Fruit fly (Drosophila melanogaster) whole organism, embryonic: ENCODE data around the gene svr.

ENCODE experiments used
- Antp ChIP-seq: fragments of 200-800 bp; sonication (Bioruptor generic); optimal IDR thresholded peaks from 3 replicates; lab custom pipeline; 2016; ENCODE audit warnings: missing biosample characterization, missing genetic modification characterization
- BtbVII ChIP-seq: fragments of 200-800 bp; sonication (Bioruptor generic); optimal IDR thresholded peaks from 3 replicates; lab custom pipeline; 2017; ENCODE audit warnings: missing biosample characterization, mild to moderate bottlenecking, missing genetic modification characterization
- CG12155 ChIP-seq: fragments of 200-800 bp; sonication (Bioruptor generic); optimal IDR thresholded peaks from 3 replicates; lab custom pipeline; 2016; ENCODE audit warnings: missing biosample characterization, missing genetic modification characterization
- CG12659 ChIP-seq: fragments of 200-800 bp; sonication (Bioruptor generic); optimal IDR thresholded peaks from 3 replicates; lab custom pipeline; 2017; ENCODE audit warnings: mild to moderate bottlenecking, missing biosample characterization, missing genetic modification reagents, missing genetic modification characterization
- CG13624 ChIP-seq: fragments of 200-800 bp; sonication (Bioruptor generic); optimal IDR thresholded peaks from 2 replicates; lab custom pipeline; 2016; ENCODE audit warnings: missing biosample characterization, missing genetic modification characterization
- CG14860 ChIP-seq: fragments of 200-800 bp; sonication (Bioruptor generic); IDR thresholded peaks from 3 replicates; pipeline ENCODE4 v1.3.6; 2022; ENCODE audit warnings: missing biosample characterization, missing genetic modification characterization; ENCODE audit not compliant: partially characterized antibody
- CG15011 ChIP-seq: fragments of 200-800 bp; sonication (Bioruptor generic); optimal IDR thresholded peaks from 3 replicates; lab custom pipeline; 2018; ENCODE audit warnings: missing biosample characterization, mild to moderate bottlenecking, missing genetic modification characterization
- CG15601 ChIP-seq: fragments of 200-800 bp; sonication (Bioruptor generic); optimal IDR thresholded peaks from 3 replicates; lab custom pipeline; 2019; ENCODE audit warnings: missing biosample characterization, mild to moderate bottlenecking, missing genetic modification characterization, moderate library complexity
- CG1602 ChIP-seq: fragments of 200-800 bp; sonication (Bioruptor generic); optimal IDR thresholded peaks from 3 replicates; lab custom pipeline; 2016; ENCODE audit warnings: missing biosample characterization, missing genetic modification characterization
- CG17186 ChIP-seq: fragments of 200-800 bp; sonication (Bioruptor generic); optimal IDR thresholded peaks from 3 replicates; lab custom pipeline; 2017; ENCODE audit warnings: missing biosample characterization, missing genetic modification reagents, missing genetic modification characterization
- CG17328 ChIP-seq: fragments of 200-800 bp; sonication (Bioruptor generic); IDR thresholded peaks from 2 replicates; pipeline ENCODE4 v1.3.6; 2022; ENCODE audit warnings: missing biosample characterization, missing genetic modification characterization
- CG30403 ChIP-seq: fragments of 200-800 bp; sonication (Bioruptor generic); optimal IDR thresholded peaks from 3 replicates; lab custom pipeline; 2016; ENCODE audit warnings: missing biosample characterization, missing genetic modification characterization
- CG32772 ChIP-seq: fragments of 200-800 bp; sonication (Bioruptor generic); IDR thresholded peaks from 2 replicates; pipeline ENCODE4 v1.3.6; 2022; ENCODE audit warnings: missing biosample characterization, missing genetic modification characterization
- CG33213 ChIP-seq: fragments of 200-800 bp; sonication (Bioruptor generic); optimal IDR thresholded peaks from 3 replicates; lab custom pipeline; 2016; ENCODE audit warnings: missing biosample characterization, missing genetic modification characterization
- CG34224 ChIP-seq: fragments of 200-800 bp; sonication (Bioruptor generic); IDR thresholded peaks from 3 replicates; pipeline ENCODE4 v1.3.6; 2022; ENCODE audit warnings: missing biosample characterization, missing genetic modification characterization; ENCODE audit not compliant: partially characterized antibody
- CG34422 ChIP-seq: fragments of 200-800 bp; sonication (Bioruptor generic); IDR thresholded peaks from 3 replicates; pipeline ENCODE4 v1.3.6; 2022; ENCODE audit warnings: missing biosample characterization, missing genetic modification characterization
- CG3847 ChIP-seq: fragments of 200-800 bp; sonication (Bioruptor generic); IDR thresholded peaks from 2 replicates; pipeline ENCODE4 v1.3.6; 2022; ENCODE audit warnings: missing biosample characterization, missing genetic modification characterization
- CG4328 ChIP-seq: fragments of 200-800 bp; sonication (Bioruptor generic); optimal IDR thresholded peaks from 3 replicates; lab custom pipeline; 2017; ENCODE audit warnings: missing biosample characterization, missing genetic modification reagents, missing genetic modification characterization
- CG6765 ChIP-seq: fragments of 200-800 bp; sonication (Bioruptor generic); optimal IDR thresholded peaks from 3 replicates; lab custom pipeline; 2017; ENCODE audit warnings: missing biosample characterization, mild to moderate bottlenecking, missing genetic modification characterization
- Drgx ChIP-seq: fragments of 200-800 bp; sonication (Bioruptor generic); IDR thresholded peaks from 2 replicates; pipeline ENCODE4 v1.3.6; 2022; ENCODE audit warnings: missing biosample characterization, missing genetic modification characterization
- Fer1 ChIP-seq: fragments of 200-800 bp; sonication (Bioruptor generic); optimal IDR thresholded peaks from 2 replicates; lab custom pipeline; 2017; ENCODE audit warnings: missing biosample characterization, mild to moderate bottlenecking, missing genetic modification characterization
- Fer2 ChIP-seq: fragments of 200-800 bp; sonication (Bioruptor generic); optimal IDR thresholded peaks from 2 replicates; lab custom pipeline; 2018; ENCODE audit warnings: missing biosample characterization, mild to moderate bottlenecking, missing genetic modification characterization, moderate library complexity
- Lpt ChIP-seq: fragments of >200 bp; optimal IDR thresholded peaks from 2 replicates; lab custom pipeline; 2018; ENCODE audit warnings: missing biosample characterization, missing genetic modification characterization
- Myb ChIP-seq: fragments of 200-800 bp; sonication (Bioruptor generic); optimal IDR thresholded peaks from 2 replicates; lab custom pipeline; 2016; ENCODE audit warnings: missing biosample characterization, missing genetic modification characterization
- Nf-YC ChIP-seq: fragments of 200-800 bp; optimal IDR thresholded peaks from 3 replicates; lab custom pipeline; 2019; ENCODE audit warnings: missing biosample characterization, mild to moderate bottlenecking, missing genetic modification characterization, moderate library complexity
- Oaz ChIP-seq: fragments of 200-800 bp; sonication (Bioruptor generic); IDR thresholded peaks from 2 replicates; pipeline ENCODE4 v1.3.6; 2022; ENCODE audit warnings: missing biosample characterization, missing genetic modification characterization
- Oli ChIP-seq: fragments of 200-800 bp; sonication (Bioruptor generic); optimal IDR thresholded peaks from 2 replicates; lab custom pipeline; 2018; ENCODE audit warnings: missing biosample characterization, mild to moderate bottlenecking, missing genetic modification characterization, moderate library complexity
- Rfx ChIP-seq: fragments of 200-800 bp; sonication (Bioruptor generic); IDR thresholded peaks from 2 replicates; pipeline ENCODE4 v1.3.6; 2022; ENCODE audit warnings: missing biosample characterization, missing genetic modification characterization
- Sox102F ChIP-seq: fragments of 200-800 bp; sonication (Bioruptor generic); optimal IDR thresholded peaks from 2 replicates; lab custom pipeline; 2018; ENCODE audit warnings: missing biosample characterization, mild to moderate bottlenecking, missing genetic modification characterization, moderate library complexity
- Sry-β ChIP-seq: fragments of 200-800 bp; sonication (Bioruptor generic); optimal IDR thresholded peaks from 2 replicates; lab custom pipeline; 2018; ENCODE audit warnings: missing biosample characterization, mild to moderate bottlenecking, missing genetic modification characterization, moderate library complexity
- Sry-δ ChIP-seq: fragments of 200-800 bp; sonication (Bioruptor generic); optimal IDR thresholded peaks from 2 replicates; lab custom pipeline; 2016; ENCODE audit warnings: missing biosample characterization, missing genetic modification characterization
- br ChIP-seq: fragments of >200 bp; optimal IDR thresholded peaks from 2 replicates; lab custom pipeline; 2017
- caup ChIP-seq: fragments of 200-800 bp; sonication (Bioruptor generic); optimal IDR thresholded peaks from 3 replicates; lab custom pipeline; 2017; ENCODE audit warnings: missing biosample characterization, mild to moderate bottlenecking, missing genetic modification characterization, moderate library complexity; ENCODE audit not compliant: severe bottlenecking
- disco-r ChIP-seq: fragments of 200-800 bp; sonication (Bioruptor generic); optimal IDR thresholded peaks from 2 replicates; lab custom pipeline; 2016; ENCODE audit warnings: missing biosample characterization, missing genetic modification characterization
- ems ChIP-seq: fragments of 200-800 bp; sonication (Bioruptor generic); optimal IDR thresholded peaks from 3 replicates; lab custom pipeline; 2016; ENCODE audit warnings: missing biosample characterization, missing genetic modification characterization
- ham ChIP-seq: fragments of 200-800 bp; sonication (Bioruptor generic); IDR thresholded peaks from 2 replicates; pipeline ENCODE4 v1.3.6; 2022; ENCODE audit warnings: missing biosample characterization, missing genetic modification characterization
- inv ChIP-seq: fragments of 200-800 bp; sonication (Bioruptor generic); IDR thresholded peaks from 2 replicates; pipeline ENCODE4 v1.3.6; 2022; ENCODE audit warnings: missing biosample characterization, missing genetic modification characterization; ENCODE audit not compliant: partially characterized antibody
- jumu ChIP-seq: fragments of 200-800 bp; sonication (Bioruptor generic); optimal IDR thresholded peaks from 3 replicates; lab custom pipeline; 2016; ENCODE audit warnings: missing biosample characterization, missing genetic modification characterization
- lola ChIP-seq, 3 experiments: fragments of >200 bp in 2 of 3; fragments of 200-800 bp in 1 of 3; sonication (Bioruptor generic) in 1 of 3; optimal IDR thresholded peaks; 2 replicates each; lab custom pipeline; 2017 to 2019; ENCODE audit warnings: missing biosample characterization in 3 of 3, missing genetic modification characterization in 3 of 3, mild to moderate bottlenecking in 1 of 3, moderate library complexity in 1 of 3
- nmo ChIP-seq: fragments of 200-800 bp; sonication (Bioruptor generic); optimal IDR thresholded peaks from 2 replicates; lab custom pipeline; 2018; ENCODE audit warnings: missing biosample characterization, mild to moderate bottlenecking, missing genetic modification characterization, moderate library complexity
- pan ChIP-seq, 4 experiments: fragments of >200 bp in 3 of 4; fragments of 200-800 bp in 1 of 4; sonication (Bioruptor generic) in 1 of 4; optimal IDR thresholded peaks in 3 of 4; IDR thresholded peaks in 1 of 4; 2 replicates each; pipeline versions ENCODE4 v1.3.6 to Lab custom; 2017 to 2022; ENCODE audit warnings: missing biosample characterization in 2 of 4, missing genetic modification characterization in 2 of 4, mixed read lengths in 1 of 4
- pb ChIP-seq: fragments of 200-800 bp; sonication (Bioruptor generic); optimal IDR thresholded peaks from 3 replicates; lab custom pipeline; 2016; ENCODE audit warnings: missing biosample characterization, missing genetic modification characterization
- pros ChIP-seq: fragments of 200-800 bp; sonication (Bioruptor generic); optimal IDR thresholded peaks from 3 replicates; lab custom pipeline; 2019; ENCODE audit warnings: missing biosample characterization, mild to moderate bottlenecking, missing genetic modification characterization, moderate library complexity
- shn ChIP-seq: fragments of 200-800 bp; sonication (Bioruptor generic); optimal IDR thresholded peaks from 3 replicates; lab custom pipeline; 2016; ENCODE audit warnings: missing biosample characterization, missing genetic modification characterization
- sima ChIP-seq: fragments of 200-800 bp; sonication (Bioruptor generic); optimal IDR thresholded peaks from 2 replicates; lab custom pipeline; 2016; ENCODE audit warnings: missing biosample characterization, missing genetic modification characterization
- toy ChIP-seq: fragments of 200-800 bp; sonication (Bioruptor generic); IDR thresholded peaks from 2 replicates; pipeline ENCODE4 v1.3.6; 2022; ENCODE audit warnings: missing biosample characterization, missing genetic modification characterization
- trem ChIP-seq: fragments of 200-800 bp; optimal IDR thresholded peaks from 3 replicates; lab custom pipeline; 2019; ENCODE audit warnings: missing biosample characterization, mild to moderate bottlenecking, missing genetic modification characterization, moderate library complexity
- unpg ChIP-seq: fragments of 200-800 bp; sonication (Bioruptor generic); optimal IDR thresholded peaks from 3 replicates; lab custom pipeline; 2018; ENCODE audit warnings: missing biosample characterization, mild to moderate bottlenecking, missing genetic modification characterization, moderate library complexity

Gene svr

dm6 chrX:476230-477143, 19.8 kb upstream of the svr start, which contains the start of the genes ebo and CG13373 (continued):
- TF ChIP-seq CG15601 (peak; percentile 15), disco-r (GFP tag; lab: Kevin White, UChicago) (no peak), CG6765 (GFP tag; lab: Kevin White, UChicago) (no peak), Nf-YC (no peak), Sox102F (no peak), pb (GFP tag; lab: Kevin White, UChicago) (no peak), unpg (GFP tag; lab: Kevin White, UChicago) (peak; percentile 56), CG17186 (no peak), pan (optimal IDR thresholded peaks at IDR 0.05; lab: Kevin White, UChicago) (no peak), pan (GFP tag; optimal IDR thresholded peaks at IDR 0.05 in 1 of 2, IDR thresholded peaks at IDR 0.05 in 1 of 2) (peak in 1 of 2 experiments; percentile 36), CG3847 (peak; percentile 51), Oaz (GFP tag; lab: Robert Waterston, UW) (no peak), BtbVII (GFP tag; lab: Kevin White, UChicago) (no peak), CG12659 (GFP tag; lab: Kevin White, UChicago) (peak; percentile 3), CG12155 (peak; percentile 3), Myb (GFP tag; lab: Kevin White, UChicago) (peak; percentile 11), CG34224 (GFP tag; lab: Robert Waterston, UW) (peak; percentile 46; the same call in 1 of the 3 replicates), Lpt (GFP tag; lab: Kevin White, UChicago) (no peak), sima (GFP tag; lab: Kevin White, UChicago) (no peak), Antp (GFP tag; lab: Kevin White, UChicago) (peak; percentile 12), Rfx (GFP tag; lab: Robert Waterston, UW) (peak; percentile 70), ham (no peak), ems (GFP tag; lab: Kevin White, UChicago) (peak; percentile 4), shn (GFP tag; lab: Kevin White, UChicago) (no peak), jumu (GFP tag; lab: Kevin White, UChicago) (no peak), trem (tag; lab: Kevin White, UChicago) (peak; percentile 17), CG14860 (peak; percentile 19; the same call in 2 of the 3 replicates), Oli (tag; lab: Kevin White, UChicago) (peak; percentile 20), CG1602 (GFP tag; lab: Kevin White, UChicago) (peak; percentile 31), caup (GFP tag; lab: Kevin White, UChicago) (peak; percentile 16), CG30403 (GFP tag; lab: Kevin White, UChicago) (peak; percentile 47), toy (GFP tag; lab: Robert Waterston, UW) (no peak), Drgx (GFP tag; lab: Robert Waterston, UW) (0 out of 2 replicates have a peak, but pooled peaks have one; percentile 37), Fer1 (GFP tag; lab: Kevin White, UChicago) (peak; percentile 19), CG17328 (GFP tag; lab: Robert Waterston, UW) (no peak), br (lab: Kevin White, UChicago) (no peak), lola (GFP tag; optimal IDR thresholded peaks at IDR 0.05; lab: Kevin White, UChicago) (no peak), CG15011 (GFP tag; lab: Kevin White, UChicago) (no peak), CG13624 (GFP tag; lab: Kevin White, UChicago) (no peak), CG33213 (GFP tag; lab: Kevin White, UChicago) (no peak), pros (no peak), Sry-δ (GFP tag; lab: Kevin White, UChicago) (peak; percentile 76), nmo (GFP tag; lab: Kevin White, UChicago) (peak; percentile 35), CG4328 (GFP tag; lab: Kevin White, UChicago) (peak; percentile 15), CG34422 (GFP tag; lab: Robert Waterston, UW) (peak; percentile 50; the same call in 1 of the 3 replicates), Fer2 (tag; lab: Kevin White, UChicago) (no peak), CG32772 (no peak), inv (GFP tag; lab: Robert Waterston, UW) (peak; percentile 49; the same call in 1 of the 2 replicates), Sry-β (no peak)
